Fruit fly (Drosophila melanogaster): ENCODE measurements around the gene CG34166.

DNA sequence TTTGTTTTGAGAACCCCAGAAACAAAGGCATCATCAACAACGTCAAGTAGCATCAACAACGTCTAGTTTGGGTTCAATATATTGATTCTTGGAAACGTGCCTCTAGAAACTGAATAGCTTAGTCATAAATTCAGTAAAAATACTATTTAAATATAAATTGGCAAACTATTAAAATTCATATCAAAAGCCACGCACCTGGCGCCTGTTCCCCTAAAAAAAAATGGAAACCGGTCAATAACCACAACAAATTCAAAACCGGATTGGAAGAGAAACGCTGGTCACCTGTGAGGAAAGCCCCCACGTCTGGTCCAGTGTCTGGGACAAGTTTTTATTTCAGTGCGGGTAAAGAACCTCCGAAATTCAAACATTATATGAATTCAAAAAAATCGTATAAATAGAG lies 30.7 kb upstream of the CG34166 start, which contains the start of gene CG15282:
- TF ChIP-seq CG8301 (tag; optimal IDR thresholded peaks at IDR 0.05), result no peak
- TF ChIP-seq CG9948 (tag; optimal IDR thresholded peaks at IDR 0.05), result no peak
- TF ChIP-seq CG4496 (GFP tag; IDR thresholded peaks at IDR 0.05), result no peak
- TF ChIP-seq CG34367 (tag; optimal IDR thresholded peaks at IDR 0.05), result no peak
- no peak for TF ChIP-seq CG8159 (tag; optimal IDR thresholded peaks at IDR 0.05)
- TF ChIP-seq CG13204 (GFP tag; optimal IDR thresholded peaks at IDR 0.05), result no peak
- TF ChIP-seq EcR (GFP tag; optimal IDR thresholded peaks at IDR 0.05), result no peak
- no peak for TF ChIP-seq CG10348 (GFP tag; IDR thresholded peaks at IDR 0.05)

Measured in whole organism, pupa.